Fruit fly (Drosophila melanogaster): Measurements from ENCODE around the gene TrxT.

Gene TrxT

DNA sequence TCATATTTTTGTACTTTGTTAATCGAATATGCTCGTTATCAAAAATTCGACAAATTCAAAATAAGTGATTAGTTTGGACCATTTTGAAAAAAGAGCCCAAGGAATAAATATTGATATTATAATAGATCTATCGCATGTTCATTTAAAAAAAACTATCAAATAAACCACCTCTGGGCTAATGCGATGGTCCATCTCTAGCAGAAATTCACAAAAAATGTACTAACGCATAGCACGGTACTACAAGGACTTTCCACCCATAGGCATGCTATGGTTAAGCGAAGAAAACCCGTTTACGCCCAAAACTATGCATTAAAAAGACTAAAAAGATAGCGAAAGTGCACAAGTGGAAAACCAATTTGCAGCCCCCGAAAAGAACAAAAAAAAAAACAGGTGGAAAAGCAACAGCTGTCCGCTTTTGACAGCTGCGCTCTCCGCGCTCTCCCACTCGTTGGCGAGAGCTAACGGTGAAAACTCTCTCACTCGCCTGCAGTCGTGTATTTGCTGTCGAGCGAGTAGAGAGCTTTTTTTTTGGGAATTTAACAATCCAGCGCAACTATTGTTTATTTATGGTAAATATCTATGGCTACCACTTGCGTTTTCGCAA lies 20.7 kb upstream of the TrxT start, which contains the start of gene CanB (continued):
- no peak for TF ChIP-seq PHDP (tag; optimal IDR thresholded peaks at IDR 0.05)
- TF ChIP-seq lilli (GFP tag; optimal IDR thresholded peaks at IDR 0.05): peak; percentile 16
- peak; percentile 2 for TF ChIP-seq CG3163 (GFP tag; optimal IDR thresholded peaks at IDR 0.05)
- TF ChIP-seq fru (optimal IDR thresholded peaks at IDR 0.05): no peak
- TF ChIP-seq Fer3 (tag; optimal IDR thresholded peaks at IDR 0.05): peak; percentile 8
- no peak for TF ChIP-seq Camta (GFP tag; optimal IDR thresholded peaks at IDR 0.05)
- no peak for TF ChIP-seq fd3F (GFP tag; optimal IDR thresholded peaks at IDR 0.05)
- no peak for TF ChIP-seq otp (GFP tag; IDR thresholded peaks at IDR 0.05)
- no peak for TF ChIP-seq CG11695 (GFP tag; IDR thresholded peaks at IDR 0.05)
- no peak for TF ChIP-seq CG12942 (GFP tag; optimal IDR thresholded peaks at IDR 0.05)
- no peak for TF ChIP-seq lov (optimal IDR thresholded peaks at IDR 0.05)
- TF ChIP-seq lov (GFP tag; IDR thresholded peaks at IDR 0.05): no peak
- no peak for TF ChIP-seq CG12769 (tag; optimal IDR thresholded peaks at IDR 0.05)
- peak; percentile 13 for TF ChIP-seq CG4424 (GFP tag; optimal IDR thresholded peaks at IDR 0.05)
- TF ChIP-seq Fer1 (GFP tag; optimal IDR thresholded peaks at IDR 0.05): peak; percentile 11
- TF ChIP-seq CG5180 (GFP tag; optimal IDR thresholded peaks at IDR 0.05): no peak
- TF ChIP-seq CG14710 (tag; optimal IDR thresholded peaks at IDR 0.05): peak; percentile 23
- TF ChIP-seq GATAe (GFP tag; conservative IDR thresholded peaks at IDR 0.05): no peak
- TF ChIP-seq hb (GFP tag; IDR thresholded peaks at IDR 0.05; ENCODE audit: partially characterized antibody): no peak
- TF ChIP-seq zfh2 (GFP tag; optimal IDR thresholded peaks at IDR 0.05): no peak
- TF ChIP-seq NfI (GFP tag; optimal IDR thresholded peaks at IDR 0.05): no peak
- TF ChIP-seq CG6683 (GFP tag; optimal IDR thresholded peaks at IDR 0.05): no peak
- TF ChIP-seq CG3065 (GFP tag; optimal IDR thresholded peaks at IDR 0.05): no peak
- peak; percentile 82 for TF ChIP-seq Sry-δ (GFP tag; optimal IDR thresholded peaks at IDR 0.05)
- no peak for TF ChIP-seq Dip2 (GFP tag; IDR thresholded peaks at IDR 0.05)
- no peak for TF ChIP-seq CG7928 (GFP tag; optimal IDR thresholded peaks at IDR 0.05)
- TF ChIP-seq CG12071 (GFP tag; optimal IDR thresholded peaks at IDR 0.05): no peak
- TF ChIP-seq lab (GFP tag; optimal IDR thresholded peaks at IDR 0.05): no peak
- TF ChIP-seq Lpt (GFP tag; optimal IDR thresholded peaks at IDR 0.05): no peak
- no peak for TF ChIP-seq CG17802 (tag; optimal IDR thresholded peaks at IDR 0.05)
- no peak for TF ChIP-seq CG7745 (tag; optimal IDR thresholded peaks at IDR 0.05)
- TF ChIP-seq crol (GFP tag; IDR thresholded peaks at IDR 0.05): no peak
- TF ChIP-seq mam (GFP tag; optimal IDR thresholded peaks at IDR 0.05): no peak
- no peak for TF ChIP-seq Ptx1 (GFP tag; IDR thresholded peaks at IDR 0.05)
- TF ChIP-seq fu2 (GFP tag; optimal IDR thresholded peaks at IDR 0.05): no peak
- TF ChIP-seq CG6791 (GFP tag; IDR thresholded peaks at IDR 0.05; ENCODE audit: partially characterized antibody): peak; percentile 74
- TF ChIP-seq CG43689 (GFP tag; IDR thresholded peaks at IDR 0.05): no peak
- peak; percentile 57 for TF ChIP-seq zen (tag; optimal IDR thresholded peaks at IDR 0.05)
- TF ChIP-seq CG14014 (GFP tag; IDR thresholded peaks at IDR 0.05): no peak
- no peak for TF ChIP-seq bsh (GFP tag; optimal IDR thresholded peaks at IDR 0.05)
- no peak for TF ChIP-seq CG34376 (GFP tag; optimal IDR thresholded peaks at IDR 0.05)
- no peak for TF ChIP-seq CG2199 (GFP tag; IDR thresholded peaks at IDR 0.05)
- no peak for TF ChIP-seq Hmx (GFP tag; optimal IDR thresholded peaks at IDR 0.05)
- TF ChIP-seq CG8359 (GFP tag; optimal IDR thresholded peaks at IDR 0.05; ENCODE audit: borderline replicate concordance): no peak
- no peak for TF ChIP-seq CG11560 (tag; IDR thresholded peaks at IDR 0.05)
- no peak for TF ChIP-seq CG1529 (GFP tag; optimal IDR thresholded peaks at IDR 0.05)
- TF ChIP-seq pzg (GFP tag; optimal IDR thresholded peaks at IDR 0.05): peak; percentile 29
- TF ChIP-seq tx (GFP tag; optimal IDR thresholded peaks at IDR 0.05): no peak
- no peak for TF ChIP-seq CG4282 (GFP tag; optimal IDR thresholded peaks at IDR 0.05)
- TF ChIP-seq CG4360 (GFP tag; IDR thresholded peaks at IDR 0.05): no peak
- TF ChIP-seq eyg (GFP tag; optimal IDR thresholded peaks at IDR 0.05): no peak

Measured in whole organism, embryonic.